Fruit fly (Drosophila melanogaster) whole organism, prepupa: ENCODE measurements around the gene CG3434.

Experiments
- CG3919 ChIP-seq: fragments of 200-800 bp; sonication (Bioruptor generic); optimal IDR thresholded peaks from 3 replicates; lab custom pipeline; 2016; ENCODE audit warnings: missing biosample characterization, missing genetic modification characterization
- CG6276 ChIP-seq: fragments of 200-800 bp; sonication (Bioruptor generic); optimal IDR thresholded peaks from 2 replicates; lab custom pipeline; 2017; ENCODE audit warnings: missing biosample characterization, mild to moderate bottlenecking, missing genetic modification characterization
- eg ChIP-seq: fragments of 200-800 bp; sonication (Bioruptor generic); IDR thresholded peaks from 3 replicates; pipeline ENCODE4 v1.3.6; 2022; ENCODE audit warnings: missing biosample characterization, missing genetic modification characterization
- spab ChIP-seq: fragments of 200-800 bp; sonication (Bioruptor generic); optimal IDR thresholded peaks from 2 replicates; lab custom pipeline; 2017; ENCODE audit warnings: missing biosample characterization, mild to moderate bottlenecking, missing genetic modification characterization, missing genetic modification reagents

- no peak for TF ChIP-seq CG6276 (GFP tag; lab: Kevin White, UChicago)
- TF ChIP-seq spab: no peak
- TF ChIP-seq eg (GFP tag; lab: Robert Waterston, UW): no peak
- no peak for TF ChIP-seq CG3919 (GFP tag; lab: Kevin White, UChicago)
These were observed 27.6 kb downstream of the CG3434 start for dm6 chr3L:9432810-9433587.
